Fruit fly (Drosophila melanogaster) whole organism, embryonic: ENCODE measurements around the gene CG1494.

Experiments
- Atf-2 ChIP-seq: fragments of 200-800 bp; sonication (Bioruptor generic); optimal IDR thresholded peaks from 2 replicates; lab custom pipeline; 2016; ENCODE audit warnings: missing biosample characterization, missing genetic modification characterization
- B-H1 ChIP-seq: fragments of 200-800 bp; sonication (Bioruptor generic); IDR thresholded peaks from 3 replicates; pipeline ENCODE4 v1.3.6; 2022; ENCODE audit warnings: missing biosample characterization, missing genetic modification characterization
- B-H2 ChIP-seq: fragments of 200-800 bp; sonication (Bioruptor generic); optimal IDR thresholded peaks from 2 replicates; lab custom pipeline; 2018; ENCODE audit warnings: missing biosample characterization, mild to moderate bottlenecking, missing genetic modification characterization
- Bdp1 ChIP-seq: fragments of 200-800 bp; sonication (Bioruptor generic); optimal IDR thresholded peaks from 3 replicates; lab custom pipeline; 2016; ENCODE audit warnings: missing biosample characterization, missing genetic modification characterization
- CG10654 ChIP-seq: fragments of 200-800 bp; sonication (Bioruptor generic); optimal IDR thresholded peaks from 2 replicates; lab custom pipeline; 2016; ENCODE audit warnings: missing biosample characterization, missing genetic modification characterization
- CG11695 ChIP-seq: fragments of 200-800 bp; sonication (Bioruptor generic); IDR thresholded peaks from 3 replicates; pipeline ENCODE4 v1.3.6; 2022; ENCODE audit warnings: missing biosample characterization, missing genetic modification characterization
- CG11723 ChIP-seq: fragments of 200-800 bp; sonication (Bioruptor generic); optimal IDR thresholded peaks from 2 replicates; lab custom pipeline; 2017; ENCODE audit warnings: missing biosample characterization, mild to moderate bottlenecking, missing genetic modification characterization
- CG12104 ChIP-seq: fragments of 200-800 bp; sonication (Bioruptor generic); optimal IDR thresholded peaks from 3 replicates; lab custom pipeline; 2016; ENCODE audit warnings: missing biosample characterization, missing genetic modification characterization
- CG12744 ChIP-seq: fragments of 200-800 bp; sonication (Bioruptor generic); optimal IDR thresholded peaks from 2 replicates; lab custom pipeline; 2016; ENCODE audit warnings: missing biosample characterization, missing genetic modification characterization
- CG13287 ChIP-seq: fragments of 200-800 bp; sonication (Bioruptor generic); IDR thresholded peaks from 2 replicates; pipeline ENCODE4 v1.3.6; 2022; ENCODE audit warnings: missing biosample characterization, missing genetic modification characterization; ENCODE audit not compliant: partially characterized antibody
- CG15269 ChIP-seq: fragments of 200-800 bp; sonication (Bioruptor generic); optimal IDR thresholded peaks from 2 replicates; lab custom pipeline; 2018; ENCODE audit warnings: missing biosample characterization, mild to moderate bottlenecking, missing genetic modification characterization, moderate library complexity
- CG17568 ChIP-seq: fragments of 200-800 bp; sonication (Bioruptor generic); optimal IDR thresholded peaks from 2 replicates; lab custom pipeline; 2018; ENCODE audit warnings: missing biosample characterization, mild to moderate bottlenecking, missing genetic modification characterization, moderate library complexity
- CG34422 ChIP-seq: fragments of 200-800 bp; sonication (Bioruptor generic); IDR thresholded peaks from 3 replicates; pipeline ENCODE4 v1.3.6; 2022; ENCODE audit warnings: missing biosample characterization, missing genetic modification characterization
- CG3995 ChIP-seq: fragments of 200-800 bp; sonication (Bioruptor generic); optimal IDR thresholded peaks from 3 replicates; lab custom pipeline; 2016; ENCODE audit warnings: missing biosample characterization, missing genetic modification characterization
- CG42726 ChIP-seq: fragments of 200-800 bp; sonication (Bioruptor generic); IDR thresholded peaks from 2 replicates; pipeline ENCODE4 v1.3.6; 2022; ENCODE audit warnings: missing biosample characterization, missing genetic modification characterization; ENCODE audit not compliant: partially characterized antibody
- CG4328 ChIP-seq: fragments of 200-800 bp; sonication (Bioruptor generic); optimal IDR thresholded peaks from 3 replicates; lab custom pipeline; 2017; ENCODE audit warnings: missing biosample characterization, missing genetic modification reagents, missing genetic modification characterization
- CG5180 ChIP-seq: fragments of 200-800 bp; sonication (Bioruptor generic); optimal IDR thresholded peaks from 3 replicates; lab custom pipeline; 2017; ENCODE audit warnings: missing biosample characterization, missing genetic modification characterization, mild to moderate bottlenecking, moderate library complexity, missing genetic modification reagents
- CG6765 ChIP-seq: fragments of 200-800 bp; sonication (Bioruptor generic); optimal IDR thresholded peaks from 3 replicates; lab custom pipeline; 2017; ENCODE audit warnings: missing biosample characterization, mild to moderate bottlenecking, missing genetic modification characterization
- CG7839 ChIP-seq: fragments of 200-800 bp; sonication (Bioruptor generic); optimal IDR thresholded peaks from 3 replicates; lab custom pipeline; 2018; ENCODE audit warnings: missing biosample characterization, mild to moderate bottlenecking, missing genetic modification characterization, moderate library complexity
- CrebB ChIP-seq: fragments of 200-800 bp; sonication (Bioruptor generic); optimal IDR thresholded peaks from 3 replicates; lab custom pipeline; 2018; ENCODE audit warnings: missing biosample characterization, mild to moderate bottlenecking, missing genetic modification characterization
- Hey ChIP-seq: fragments of 200-800 bp; sonication (Bioruptor generic); optimal IDR thresholded peaks from 3 replicates; lab custom pipeline; 2018; ENCODE audit warnings: missing biosample characterization, mild to moderate bottlenecking, missing genetic modification characterization
- Hr3 ChIP-seq: fragments of 200-800 bp; sonication (Bioruptor generic); optimal IDR thresholded peaks from 3 replicates; lab custom pipeline; 2016; ENCODE audit warnings: missing biosample characterization, missing genetic modification characterization
- Lhr ChIP-seq: fragments of 200-800 bp; sonication (Bioruptor generic); optimal IDR thresholded peaks from 3 replicates; lab custom pipeline; 2017; ENCODE audit warnings: mild to moderate bottlenecking, missing biosample characterization, missing genetic modification reagents, missing genetic modification characterization
- Max ChIP-seq: fragments of 200-800 bp; sonication (Bioruptor generic); optimal IDR thresholded peaks from 2 replicates; lab custom pipeline; 2016; ENCODE audit warnings: missing biosample characterization, mild to moderate bottlenecking, missing genetic modification characterization
- Mrtf ChIP-seq: fragments of 200-800 bp; sonication (Bioruptor generic); IDR thresholded peaks from 3 replicates; pipeline ENCODE4 v1.3.6; 2022; ENCODE audit warnings: missing biosample characterization, missing genetic modification characterization
- Pdp1 ChIP-seq, 2 experiments: fragments of 200-800 bp; sonication (Bioruptor generic); optimal IDR thresholded peaks; 3 replicates each; lab custom pipeline; 2016; ENCODE audit warnings: missing biosample characterization in 2 of 2, missing genetic modification characterization in 2 of 2, mild to moderate bottlenecking in 1 of 2, moderate library complexity in 1 of 2
- Six4 ChIP-seq: fragments of 200-800 bp; sonication (Bioruptor generic); optimal IDR thresholded peaks from 2 replicates; lab custom pipeline; 2016; ENCODE audit warnings: missing biosample characterization, missing genetic modification characterization
- Taf1 ChIP-seq: fragments of 200-800 bp; sonication (Bioruptor generic); IDR thresholded peaks from 2 replicates; pipeline ENCODE4 v1.3.6; 2022; ENCODE audit warnings: missing biosample characterization, missing genetic modification characterization
- YL-1 ChIP-seq: fragments of 200-800 bp; sonication (Bioruptor generic); optimal IDR thresholded peaks from 3 replicates; lab custom pipeline; 2017; ENCODE audit warnings: missing biosample characterization, mild to moderate bottlenecking, missing genetic modification characterization
- ac ChIP-seq: fragments of 200-800 bp; sonication (Bioruptor generic); optimal IDR thresholded peaks from 3 replicates; lab custom pipeline; 2017; ENCODE audit warnings: missing biosample characterization, mild to moderate bottlenecking, missing genetic modification characterization
- amos ChIP-seq: fragments of 200-800 bp; sonication (Bioruptor generic); IDR thresholded peaks from 2 replicates; pipeline ENCODE4 v1.3.6; 2022; ENCODE audit warnings: missing biosample characterization, missing genetic modification characterization; ENCODE audit not compliant: partially characterized antibody
- ap ChIP-seq: fragments of 200-800 bp; sonication (Bioruptor generic); IDR thresholded peaks from 2 replicates; pipeline ENCODE4 v1.3.6; 2022; ENCODE audit warnings: missing biosample characterization, missing genetic modification characterization
- ara ChIP-seq: fragments of 200-800 bp; sonication (Bioruptor generic); IDR thresholded peaks from 2 replicates; pipeline ENCODE4 v1.3.6; 2022; ENCODE audit warnings: missing biosample characterization, missing genetic modification characterization
- ato ChIP-seq: fragments of 200-800 bp; sonication (Bioruptor generic); IDR thresholded peaks from 2 replicates; pipeline ENCODE4 v1.3.6; 2022; ENCODE audit warnings: missing biosample characterization, missing genetic modification characterization; ENCODE audit not compliant: partially characterized antibody
- cas ChIP-seq: fragments of 200-800 bp; sonication (Bioruptor generic); IDR thresholded peaks from 2 replicates; pipeline ENCODE4 v1.3.6; 2022; ENCODE audit warnings: missing biosample characterization, missing genetic modification characterization
- dysf ChIP-seq: fragments of 200-800 bp; sonication (Bioruptor generic); IDR thresholded peaks from 3 replicates; pipeline ENCODE4 v1.3.6; 2022; ENCODE audit warnings: missing biosample characterization, missing genetic modification characterization
- eve ChIP-seq, 2 experiments: fragments of >200 bp; optimal IDR thresholded peaks; 2 replicates each; lab custom pipeline; 2017; ENCODE audit warnings: missing biosample characterization in 2 of 2, missing genetic modification characterization in 2 of 2
- fru ChIP-seq: fragments of >200 bp; optimal IDR thresholded peaks from 2 replicates; lab custom pipeline; 2017
- grau ChIP-seq: fragments of 200-800 bp; optimal IDR thresholded peaks from 3 replicates; lab custom pipeline; 2019; ENCODE audit warnings: missing biosample characterization, mild to moderate bottlenecking, missing genetic modification characterization, moderate library complexity
- gsb-n ChIP-seq: fragments of 200-800 bp; sonication (Bioruptor generic); optimal IDR thresholded peaks from 3 replicates; lab custom pipeline; 2018; ENCODE audit warnings: missing biosample characterization, mild to moderate bottlenecking, missing genetic modification characterization
- ham ChIP-seq: fragments of 200-800 bp; sonication (Bioruptor generic); IDR thresholded peaks from 2 replicates; pipeline ENCODE4 v1.3.6; 2022; ENCODE audit warnings: missing biosample characterization, missing genetic modification characterization
- kah ChIP-seq: fragments of 200-800 bp; sonication (Bioruptor generic); optimal IDR thresholded peaks from 2 replicates; lab custom pipeline; 2018; ENCODE audit warnings: missing biosample characterization, mild to moderate bottlenecking, missing genetic modification characterization
- pnt ChIP-seq: fragments of 200-800 bp; sonication (Bioruptor generic); optimal IDR thresholded peaks from 3 replicates; lab custom pipeline; 2016; ENCODE audit warnings: missing biosample characterization, missing genetic modification characterization
- row ChIP-seq: fragments of 200-800 bp; sonication (Bioruptor generic); IDR thresholded peaks from 3 replicates; pipeline ENCODE4 v1.3.6; 2022; ENCODE audit warnings: missing biosample characterization, missing genetic modification characterization
- salm ChIP-seq: fragments of 200-800 bp; sonication (Bioruptor generic); optimal IDR thresholded peaks from 2 replicates; lab custom pipeline; 2018; ENCODE audit warnings: missing biosample characterization, mild to moderate bottlenecking, missing genetic modification characterization
- shn ChIP-seq: fragments of 200-800 bp; sonication (Bioruptor generic); optimal IDR thresholded peaks from 3 replicates; lab custom pipeline; 2016; ENCODE audit warnings: missing biosample characterization, missing genetic modification characterization
- sqz ChIP-seq: fragments of 200-800 bp; sonication (Bioruptor generic); optimal IDR thresholded peaks from 3 replicates; lab custom pipeline; 2018; ENCODE audit warnings: missing biosample characterization, mild to moderate bottlenecking, missing genetic modification characterization
- toy ChIP-seq: fragments of 200-800 bp; sonication (Bioruptor generic); IDR thresholded peaks from 2 replicates; pipeline ENCODE4 v1.3.6; 2022; ENCODE audit warnings: missing biosample characterization, missing genetic modification characterization
- tup ChIP-seq: fragments of 200-800 bp; sonication (Bioruptor generic); optimal IDR thresholded peaks from 2 replicates; lab custom pipeline; 2016; ENCODE audit warnings: missing biosample characterization, mild to moderate bottlenecking, missing genetic modification characterization, moderate library complexity
- wor ChIP-seq: fragments of 200-800 bp; sonication (Bioruptor generic); IDR thresholded peaks from 2 replicates; pipeline ENCODE4 v1.3.6; 2022; ENCODE audit warnings: missing biosample characterization, missing genetic modification characterization
- z ChIP-seq: fragments of 200-800 bp; sonication (Bioruptor generic); IDR thresholded peaks from 3 replicates; pipeline ENCODE4 v1.3.6; 2022; ENCODE audit warnings: missing biosample characterization, missing genetic modification characterization

CG1494 gene

dm6 chrX:21323933-21324688 lies 39.0 kb downstream of the CG1494 start, which contains the start of the genes Dd and CG1486 (continued):
- TF ChIP-seq CG11695 (GFP tag; lab: Robert Waterston, UW), result no peak
- no peak for TF ChIP-seq cas (GFP tag; lab: Robert Waterston, UW)
- peak; percentile 15 for TF ChIP-seq CG12104 (GFP tag; lab: Kevin White, UChicago)
- no peak for TF ChIP-seq fru (lab: Kevin White, UChicago)
- TF ChIP-seq dysf, result no peak
- TF ChIP-seq CG17568, result no peak
- TF ChIP-seq Hr3 (GFP tag; lab: Kevin White, UChicago), result no peak
- no peak for TF ChIP-seq ara
- no peak for TF ChIP-seq CG5180 (GFP tag; lab: Kevin White, UChicago)
- TF ChIP-seq Lhr (GFP tag; lab: Kevin White, UChicago), result peak; percentile 70
- peak; percentile 80 for TF ChIP-seq CG13287 (GFP tag; lab: Robert Waterston, UW)
- TF ChIP-seq CG6765 (GFP tag; lab: Kevin White, UChicago), result no peak
- peak; percentile 93 for TF ChIP-seq amos
- TF ChIP-seq row (GFP tag; lab: Robert Waterston, UW), result peak; percentile 68
- TF ChIP-seq shn, result no peak
- TF ChIP-seq eve (GFP tag; optimal IDR thresholded peaks at IDR 0.05; lab: Kevin White, UChicago), result no peak
- TF ChIP-seq toy (GFP tag; lab: Robert Waterston, UW), result no peak
- no peak for TF ChIP-seq sqz
- no peak for TF ChIP-seq CG15269 (tag; lab: Kevin White, UChicago)
- TF ChIP-seq CG3995 (GFP tag; lab: Kevin White, UChicago), result peak; percentile 76
- TF ChIP-seq CrebB (tag; lab: Kevin White, UChicago), result no peak
- no peak for TF ChIP-seq Mrtf (GFP tag; lab: Robert Waterston, UW)
- TF ChIP-seq Six4 (GFP tag; lab: Kevin White, UChicago), result no peak
- TF ChIP-seq Hey (tag; lab: Kevin White, UChicago), result no peak
- no peak for TF ChIP-seq CG4328 (GFP tag; lab: Kevin White, UChicago)
- TF ChIP-seq B-H1 (GFP tag; lab: Robert Waterston, UW), result no peak
- TF ChIP-seq z (GFP tag; lab: Robert Waterston, UW), result no peak
- no peak for TF ChIP-seq tup (GFP tag; lab: Kevin White, UChicago)
- no peak for TF ChIP-seq ac (GFP tag; lab: Kevin White, UChicago)
- peak; percentile 3 for TF ChIP-seq Atf-2
- no peak for TF ChIP-seq CG34422
- TF ChIP-seq ato (GFP tag; lab: Robert Waterston, UW), result peak; percentile 70
- no peak for TF ChIP-seq gsb-n (tag; lab: Kevin White, UChicago)
- no peak for TF ChIP-seq CG11723
- no peak for TF ChIP-seq Taf1 (GFP tag; lab: Robert Waterston, UW)
- TF ChIP-seq ham (GFP tag; lab: Robert Waterston, UW), result no peak
- no peak for TF ChIP-seq ap (GFP tag; lab: Robert Waterston, UW)
- TF ChIP-seq grau (tag; lab: Kevin White, UChicago), result peak; percentile 29
- peak; percentile 22 for TF ChIP-seq Max
- TF ChIP-seq CG12744 (GFP tag; lab: Kevin White, UChicago), result no peak
- no peak for TF ChIP-seq wor
- peak; percentile 85; the same call in 1 of the 2 replicates for TF ChIP-seq CG42726
- no peak for TF ChIP-seq CG10654
- no peak for TF ChIP-seq CG7839
- no peak for TF ChIP-seq salm
- TF ChIP-seq pnt, result peak; percentile 9
- TF ChIP-seq Pdp1 (GFP tag; optimal IDR thresholded peaks at IDR 0.05; lab: Kevin White, UChicago), result peak in 1 of 2 experiments; percentile 73
- TF ChIP-seq Bdp1, result no peak
- peak; percentile 34 for TF ChIP-seq YL-1
- no peak for TF ChIP-seq kah (GFP tag; lab: Kevin White, UChicago)
- TF ChIP-seq B-H2 (GFP tag; lab: Kevin White, UChicago), result no peak
